Worm (Caenorhabditis elegans): Measurements from ENCODE around the gene col-168.

DNA sequence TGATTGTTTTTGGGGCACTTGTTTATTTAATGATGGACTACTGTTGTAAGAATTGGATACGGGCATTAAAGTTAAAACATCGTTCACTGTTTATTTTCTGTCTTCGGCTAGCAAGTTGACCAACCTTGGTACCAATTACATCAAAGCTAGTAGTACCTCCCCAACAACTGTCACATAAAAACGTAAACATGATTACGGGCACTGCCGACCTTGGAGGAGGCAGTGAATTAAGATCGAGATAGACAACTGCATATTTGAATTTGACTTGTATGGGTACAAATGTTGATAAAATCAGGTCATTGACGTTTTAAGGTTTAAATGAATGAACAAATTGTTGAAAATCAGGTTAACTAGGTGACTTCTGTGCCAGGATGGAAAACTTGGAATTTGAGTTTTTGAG, 48.9 kb upstream of the col-168 start:
- TF ChIP-seq med-1 (GFP tag; optimal IDR thresholded peaks at IDR 0.05; ENCODE audit: insufficient read depth) (no peak), flt-1 (GFP tag; IDR thresholded peaks at IDR 0.05) (no peak), ztf-23 (GFP tag; IDR thresholded peaks at IDR 0.05) (no peak), cog-1 (tag; optimal IDR thresholded peaks at IDR 0.05) (no peak)

All from whole organism, midembryonic.